Fruit fly (Drosophila melanogaster): ENCODE results near the gene nis.

dm6 chr2L:1559811-1560501, 27.0 kb downstream of the nis start:
- TF ChIP-seq CTCF (optimal IDR thresholded peaks at IDR 0.05) (no peak), CG8478 (optimal IDR thresholded peaks at IDR 0.05) (no peak)
